Fruit fly (Drosophila melanogaster) whole organism, embryonic: ENCODE results near the gene Alp4.

Source experiments
- ATbp ChIP-seq: fragments of 200-800 bp; sonication (Bioruptor generic); optimal IDR thresholded peaks from 2 replicates; lab custom pipeline; 2017; ENCODE audit warnings: missing biosample characterization, mild to moderate bottlenecking, missing genetic modification characterization, missing genetic modification reagents
- Abd-B ChIP-seq: fragments of 200-800 bp; sonication (Bioruptor generic); optimal IDR thresholded peaks from 2 replicates; lab custom pipeline; 2018; ENCODE audit warnings: missing biosample characterization, mild to moderate bottlenecking, missing genetic modification characterization, moderate library complexity
- Ada2b ChIP-seq: fragments of 200-800 bp; sonication (Bioruptor generic); IDR thresholded peaks from 2 replicates; pipeline ENCODE4 v1.3.6; 2022; ENCODE audit warnings: missing biosample characterization, missing genetic modification characterization
- B-H2 ChIP-seq: fragments of 200-800 bp; sonication (Bioruptor generic); optimal IDR thresholded peaks from 2 replicates; lab custom pipeline; 2018; ENCODE audit warnings: missing biosample characterization, mild to moderate bottlenecking, missing genetic modification characterization
- Blimp-1 ChIP-seq: fragments of 200-800 bp; sonication (Bioruptor generic); optimal IDR thresholded peaks from 3 replicates; lab custom pipeline; 2018; ENCODE audit warnings: missing biosample characterization, missing genetic modification characterization, mild to moderate bottlenecking, moderate library complexity, missing genetic modification reagents
- Bteb2 ChIP-seq: fragments of 200-800 bp; sonication (Bioruptor generic); optimal IDR thresholded peaks from 2 replicates; lab custom pipeline; 2016; ENCODE audit warnings: missing biosample characterization, missing genetic modification characterization
- CG10209 ChIP-seq: fragments of 200-800 bp; sonication (Bioruptor generic); optimal IDR thresholded peaks from 3 replicates; lab custom pipeline; 2017; ENCODE audit warnings: missing biosample characterization, mild to moderate bottlenecking, missing genetic modification characterization, missing genetic modification reagents
- CG10431 ChIP-seq: fragments of 200-800 bp; sonication (Bioruptor generic); optimal IDR thresholded peaks from 3 replicates; lab custom pipeline; 2018; ENCODE audit warnings: missing biosample characterization, mild to moderate bottlenecking, missing genetic modification characterization
- CG12155 ChIP-seq: fragments of 200-800 bp; sonication (Bioruptor generic); optimal IDR thresholded peaks from 3 replicates; lab custom pipeline; 2016; ENCODE audit warnings: missing biosample characterization, missing genetic modification characterization
- CG13296 ChIP-seq: fragments of 200-800 bp; sonication (Bioruptor generic); optimal IDR thresholded peaks from 3 replicates; lab custom pipeline; 2018; ENCODE audit warnings: missing biosample characterization, mild to moderate bottlenecking, missing genetic modification characterization
- CG13775 ChIP-seq: fragments of 200-800 bp; sonication (Bioruptor generic); optimal IDR thresholded peaks from 3 replicates; lab custom pipeline; 2017; ENCODE audit warnings: missing biosample characterization, mild to moderate bottlenecking, missing genetic modification characterization
- CG14667 ChIP-seq: fragments of 200-800 bp; sonication (Bioruptor generic); IDR thresholded peaks from 2 replicates; pipeline ENCODE4 v1.3.6; 2022; ENCODE audit warnings: missing biosample characterization, missing genetic modification characterization
- CG15479 ChIP-seq: fragments of 200-800 bp; sonication (Bioruptor generic); optimal IDR thresholded peaks from 3 replicates; lab custom pipeline; 2019; ENCODE audit warnings: missing biosample characterization, mild to moderate bottlenecking, missing genetic modification characterization, moderate library complexity
- CG15601 ChIP-seq: fragments of 200-800 bp; sonication (Bioruptor generic); optimal IDR thresholded peaks from 3 replicates; lab custom pipeline; 2019; ENCODE audit warnings: missing biosample characterization, mild to moderate bottlenecking, missing genetic modification characterization, moderate library complexity
- CG2120 ChIP-seq: fragments of 200-800 bp; sonication (Bioruptor generic); optimal IDR thresholded peaks from 3 replicates; lab custom pipeline; 2016; ENCODE audit warnings: missing biosample characterization, missing genetic modification characterization
- CG30431 ChIP-seq: fragments of 200-800 bp; sonication (Bioruptor generic); optimal IDR thresholded peaks from 2 replicates; lab custom pipeline; 2017; ENCODE audit warnings: missing biosample characterization, missing genetic modification characterization
- CG3065 ChIP-seq: fragments of 200-800 bp; sonication (Bioruptor generic); optimal IDR thresholded peaks from 2 replicates; lab custom pipeline; 2016; ENCODE audit warnings: missing biosample characterization, missing genetic modification characterization
- CG31441 ChIP-seq: fragments of 200-800 bp; sonication (Bioruptor generic); IDR thresholded peaks from 2 replicates; pipeline ENCODE4 v1.3.6; 2022; ENCODE audit warnings: missing biosample characterization, missing genetic modification characterization
- CG43689 ChIP-seq: fragments of 200-800 bp; sonication (Bioruptor generic); IDR thresholded peaks from 2 replicates; pipeline ENCODE4 v1.3.6; 2022; ENCODE audit warnings: missing biosample characterization, missing genetic modification characterization
- CG4730 ChIP-seq: fragments of 200-800 bp; sonication (Bioruptor generic); IDR thresholded peaks from 2 replicates; pipeline ENCODE4 v1.3.6; 2022; ENCODE audit warnings: missing biosample characterization, missing genetic modification characterization
- CG4820 ChIP-seq: fragments of 200-800 bp; sonication (Bioruptor generic); optimal IDR thresholded peaks from 3 replicates; lab custom pipeline; 2016; ENCODE audit warnings: missing biosample characterization, missing genetic modification characterization
- CG5953 ChIP-seq: fragments of 200-800 bp; sonication (Bioruptor generic); IDR thresholded peaks from 2 replicates; pipeline ENCODE4 v1.3.6; 2022; ENCODE audit warnings: missing biosample characterization, missing genetic modification characterization
- CG6272 ChIP-seq: fragments of 200-800 bp; sonication (Bioruptor generic); IDR thresholded peaks from 2 replicates; pipeline ENCODE4 v1.3.6; 2022; ENCODE audit warnings: missing biosample characterization, missing genetic modification characterization
- CG7963 ChIP-seq: fragments of 200-800 bp; sonication (Bioruptor generic); IDR thresholded peaks from 3 replicates; pipeline ENCODE4 v1.3.6; 2022; ENCODE audit warnings: missing biosample characterization, missing genetic modification characterization; ENCODE audit not compliant: partially characterized antibody
- CG8924 ChIP-seq: fragments of 200-800 bp; optimal IDR thresholded peaks from 3 replicates; lab custom pipeline; 2019; ENCODE audit warnings: missing biosample characterization, mild to moderate bottlenecking, missing genetic modification characterization, moderate library complexity
- CG9215 ChIP-seq: fragments of 200-800 bp; sonication (Bioruptor generic); IDR thresholded peaks from 2 replicates; pipeline ENCODE4 v1.3.6; 2022; ENCODE audit warnings: missing biosample characterization, missing genetic modification characterization
- CkIIα-i1 ChIP-seq: fragments of 200-800 bp; sonication (Bioruptor generic); IDR thresholded peaks from 2 replicates; pipeline ENCODE4 v1.3.6; 2022; ENCODE audit warnings: missing biosample characterization, missing genetic modification characterization
- ERR ChIP-seq: fragments of 200-800 bp; sonication (Bioruptor generic); optimal IDR thresholded peaks from 2 replicates; lab custom pipeline; 2016; ENCODE audit warnings: missing biosample characterization, missing genetic modification characterization
- GATAe ChIP-seq: fragments of 200-800 bp; sonication (Bioruptor generic); conservative IDR thresholded peaks from 2 replicates; pipeline ENCODE4 v1.3.6; 2022; ENCODE audit warnings: missing biosample characterization, missing genetic modification characterization
- Lim3 ChIP-seq: fragments of 200-800 bp; sonication (Bioruptor generic); IDR thresholded peaks from 2 replicates; pipeline ENCODE4 v1.3.6; 2022; ENCODE audit warnings: missing biosample characterization, missing genetic modification characterization
- Nf-YA ChIP-seq: fragments of 200-800 bp; sonication (Bioruptor generic); IDR thresholded peaks from 2 replicates; pipeline ENCODE4 v1.3.6; 2022; ENCODE audit warnings: missing biosample characterization, missing genetic modification characterization
- Ravus ChIP-seq: fragments of 200-800 bp; sonication (Bioruptor generic); IDR thresholded peaks from 2 replicates; pipeline ENCODE4 v1.3.6; 2022; ENCODE audit warnings: missing biosample characterization, missing genetic modification characterization
- Sox102F ChIP-seq: fragments of 200-800 bp; sonication (Bioruptor generic); optimal IDR thresholded peaks from 2 replicates; lab custom pipeline; 2018; ENCODE audit warnings: missing biosample characterization, mild to moderate bottlenecking, missing genetic modification characterization, moderate library complexity
- Sry-β ChIP-seq: fragments of 200-800 bp; sonication (Bioruptor generic); optimal IDR thresholded peaks from 2 replicates; lab custom pipeline; 2018; ENCODE audit warnings: missing biosample characterization, mild to moderate bottlenecking, missing genetic modification characterization, moderate library complexity
- ac ChIP-seq: fragments of 200-800 bp; sonication (Bioruptor generic); optimal IDR thresholded peaks from 3 replicates; lab custom pipeline; 2017; ENCODE audit warnings: missing biosample characterization, mild to moderate bottlenecking, missing genetic modification characterization
- ap ChIP-seq: fragments of 200-800 bp; sonication (Bioruptor generic); IDR thresholded peaks from 2 replicates; pipeline ENCODE4 v1.3.6; 2022; ENCODE audit warnings: missing biosample characterization, missing genetic modification characterization
- chinmo ChIP-seq: fragments of 200-800 bp; sonication (Bioruptor generic); IDR thresholded peaks from 4 replicates; pipeline ENCODE4 v1.3.6; 2022; ENCODE audit warnings: missing biosample characterization, missing genetic modification characterization; ENCODE audit not compliant: partially characterized antibody
- crc ChIP-seq: fragments of 200-800 bp; sonication (Bioruptor generic); optimal IDR thresholded peaks from 2 replicates; lab custom pipeline; 2016; ENCODE audit warnings: missing biosample characterization, missing genetic modification characterization
- dmrt11E ChIP-seq: fragments of 200-800 bp; sonication (Bioruptor generic); optimal IDR thresholded peaks from 3 replicates; lab custom pipeline; 2018; ENCODE audit warnings: missing biosample characterization, mild to moderate bottlenecking, missing genetic modification characterization, moderate library complexity
- esg ChIP-seq: fragments of 200-800 bp; sonication (Bioruptor generic); conservative IDR thresholded peaks from 2 replicates; pipeline ENCODE4 v1.3.6; 2022; ENCODE audit warnings: missing biosample characterization, missing genetic modification characterization
- gfzf ChIP-seq: fragments of 200-800 bp; sonication (Bioruptor generic); optimal IDR thresholded peaks from 2 replicates; lab custom pipeline; 2016; ENCODE audit warnings: missing biosample characterization, mild to moderate bottlenecking, missing genetic modification characterization, moderate library complexity
- hth ChIP-seq: fragments of >200 bp; optimal IDR thresholded peaks from 2 replicates; lab custom pipeline; 2017; ENCODE audit warnings: inconsistent platforms
- klu ChIP-seq: fragments of 200-800 bp; sonication (Bioruptor generic); IDR thresholded peaks from 2 replicates; pipeline ENCODE4 v1.3.6; 2022; ENCODE audit warnings: missing biosample characterization, missing genetic modification characterization
- kni ChIP-seq: fragments of 200-800 bp; sonication (Bioruptor generic); optimal IDR thresholded peaks from 3 replicates; lab custom pipeline; 2017; ENCODE audit warnings: mild to moderate bottlenecking, missing biosample characterization, missing genetic modification reagents, missing genetic modification characterization
- onecut ChIP-seq: fragments of 200-800 bp; sonication (Bioruptor generic); IDR thresholded peaks from 2 replicates; pipeline ENCODE4 v1.3.6; 2022; ENCODE audit warnings: missing biosample characterization, missing genetic modification characterization
- prd ChIP-seq, 3 experiments: fragments of >200 bp in 2 of 3; fragments of 200-800 bp in 1 of 3; sonication (Bioruptor generic) in 1 of 3; optimal IDR thresholded peaks in 2 of 3; IDR thresholded peaks in 1 of 3; 2 replicates in 2 of 3; 3 replicates in 1 of 3; pipeline versions ENCODE4 v1.3.6 to Lab custom; 2017 to 2022; ENCODE audit warnings: missing biosample characterization in 1 of 3, missing genetic modification characterization in 1 of 3
- pum ChIP-seq: fragments of 200-800 bp; sonication (Bioruptor generic); optimal IDR thresholded peaks from 2 replicates; lab custom pipeline; 2016; ENCODE audit warnings: missing biosample characterization, missing genetic modification characterization
- slbo ChIP-seq: fragments of 200-800 bp; sonication (Bioruptor generic); IDR thresholded peaks from 2 replicates; pipeline ENCODE4 v1.3.6; 2022; ENCODE audit warnings: missing biosample characterization, missing genetic modification characterization
- yki ChIP-seq: fragments of >200 bp; optimal IDR thresholded peaks from 3 replicates; lab custom pipeline; 2018
- zfh2 ChIP-seq: fragments of 200-800 bp; sonication (Bioruptor generic); optimal IDR thresholded peaks from 2 replicates; lab custom pipeline; 2016; ENCODE audit warnings: missing biosample characterization, missing genetic modification characterization

Gene Alp4

dm6 chr3R:31062344-31062964, 13.7 kb downstream of the Alp4 start (continued):
- TF ChIP-seq CG4820 (GFP tag; lab: Kevin White, UChicago): no peak
- TF ChIP-seq CG8924 (tag; lab: Kevin White, UChicago): peak; percentile 1
- peak; percentile 13 for TF ChIP-seq Abd-B (GFP tag; lab: Kevin White, UChicago)
- no peak for TF ChIP-seq GATAe
- no peak for TF ChIP-seq Lim3 (GFP tag; lab: Robert Waterston, UW)
- no peak for TF ChIP-seq crc (GFP tag; lab: Kevin White, UChicago)
- TF ChIP-seq prd (optimal IDR thresholded peaks at IDR 0.05; lab: Kevin White, UChicago): no peak
- TF ChIP-seq prd (GFP tag; IDR thresholded peaks at IDR 0.05; lab: Robert Waterston, UW): peak; percentile 43; the same call in 1 of the 3 replicates
- TF ChIP-seq esg: no peak
- 0 out of 2 replicates have a peak, but pooled peaks have one; percentile 6 for TF ChIP-seq slbo (GFP tag; lab: Robert Waterston, UW)
- 0 out of 4 replicates have a peak, but pooled peaks have one; percentile 39 for TF ChIP-seq chinmo
- TF ChIP-seq CG7963 (GFP tag; lab: Robert Waterston, UW): no peak
- no peak for TF ChIP-seq yki (lab: Kevin White, UChicago)
- no peak for TF ChIP-seq CkIIα-i1 (GFP tag; lab: Robert Waterston, UW)
- TF ChIP-seq CG13296 (GFP tag; lab: Kevin White, UChicago): no peak
- no peak for TF ChIP-seq onecut (GFP tag; lab: Robert Waterston, UW)
- TF ChIP-seq CG31441 (GFP tag; lab: Robert Waterston, UW): no peak
- TF ChIP-seq dmrt11E (tag; lab: Kevin White, UChicago): peak; percentile 46
- TF ChIP-seq CG14667 (GFP tag; lab: Robert Waterston, UW): no peak
- peak; percentile 28 for TF ChIP-seq CG13775
- TF ChIP-seq CG15601 (tag; lab: Kevin White, UChicago): no peak
- TF ChIP-seq Ravus: no peak
- TF ChIP-seq CG3065 (GFP tag; lab: Kevin White, UChicago): no peak
- no peak for TF ChIP-seq CG30431 (GFP tag; lab: Kevin White, UChicago)
- no peak for TF ChIP-seq ERR (GFP tag; lab: Kevin White, UChicago)
- peak; percentile 30 for TF ChIP-seq CG2120 (GFP tag; lab: Kevin White, UChicago)
- TF ChIP-seq pum (GFP tag; lab: Kevin White, UChicago): no peak

- TF ChIP-seq CG12155: peak; percentile 37
- TF ChIP-seq ap (GFP tag; lab: Robert Waterston, UW): peak; percentile 24; the same call in 1 of the 2 replicates
- peak; percentile 60; the same call in 1 of the 2 replicates for TF ChIP-seq CG6272 (GFP tag; lab: Robert Waterston, UW)
- peak; percentile 46 for TF ChIP-seq ac (GFP tag; lab: Kevin White, UChicago)
- TF ChIP-seq CG10209 (GFP tag; lab: Kevin White, UChicago): peak; percentile 63
- peak; percentile 66 for TF ChIP-seq Sox102F
- peak; percentile 53 for TF ChIP-seq Ada2b (GFP tag; lab: Robert Waterston, UW)
- peak; percentile 70 for TF ChIP-seq Blimp-1 (GFP tag; lab: Kevin White, UChicago)
- no peak for TF ChIP-seq gfzf
- no peak; the same call in 1 of the 2 replicates for TF ChIP-seq CG4730 (GFP tag; lab: Robert Waterston, UW)
- TF ChIP-seq Sry-β (GFP tag; lab: Kevin White, UChicago): no peak
- TF ChIP-seq B-H2 (GFP tag; lab: Kevin White, UChicago): no peak
- peak; percentile 30; the same call in 1 of the 2 replicates for TF ChIP-seq CG9215 (GFP tag; lab: Robert Waterston, UW)
- TF ChIP-seq CG5953 (GFP tag; lab: Robert Waterston, UW): no peak
- TF ChIP-seq Bteb2: no peak
- TF ChIP-seq kni (GFP tag; lab: Kevin White, UChicago): peak; percentile 17
- TF ChIP-seq ATbp: peak; percentile 25
- TF ChIP-seq klu (GFP tag; lab: Robert Waterston, UW): no peak
- no peak for TF ChIP-seq CG43689 (GFP tag; lab: Robert Waterston, UW)
- TF ChIP-seq CG10431 (GFP tag; lab: Kevin White, UChicago): no peak
- no peak for TF ChIP-seq CG15479 (GFP tag; lab: Kevin White, UChicago)
- TF ChIP-seq hth: no peak
- no peak; the same call in 1 of the 2 replicates for TF ChIP-seq Nf-YA
- TF ChIP-seq zfh2 (GFP tag; lab: Kevin White, UChicago): no peak
These were observed 16.1 kb downstream of the Alp4 start, which contains the start of gene Sox100B for dm6 chr3R:31064653-31065322. Gene Sox100B (plus strand): TSS chr3R:31065253.
